Fruit fly (Drosophila melanogaster) Kc167 (cell line): ENCODE data around the gene FoxP.

ENCODE experiments used
- Myc ChIP-seq: fragments of >200 bp; optimal IDR thresholded peaks from 2 replicates; lab custom pipeline; 2017; ENCODE audit warnings: missing external identifiers
- h ChIP-seq: fragments of >200 bp; optimal IDR thresholded peaks from 3 replicates; lab custom pipeline; 2018; ENCODE audit warnings: missing external identifiers
- insv ChIP-seq: fragments of >200 bp; optimal IDR thresholded peaks from 3 replicates; lab custom pipeline; 2018; ENCODE audit warnings: missing external identifiers
- psq ChIP-seq: fragments of >200 bp; optimal IDR thresholded peaks from 2 replicates; lab custom pipeline; 2017; ENCODE audit warnings: missing external identifiers
- ttk ChIP-seq: sonication (Bioruptor generic); optimal IDR thresholded peaks from 2 replicates; lab custom pipeline; 2017; ENCODE audit warnings: missing external identifiers

dm6 chr3R:9743995-9744394 is 13.3 kb upstream of the FoxP start:
- TF ChIP-seq insv (lab: Kevin White, UChicago) (no peak), psq (no peak), h (no peak), ttk (lab: Kevin White, UChicago) (no peak), Myc (lab: Kevin White, UChicago) (no peak)
